Fruit fly (Drosophila melanogaster): ENCODE data around the gene laza.

Gene laza

dm6 chr3L:22416108-22416507 lies 44.8 kb downstream of the laza start:
- TF ChIP-seq Myc (optimal IDR thresholded peaks at IDR 0.05) (no peak), ttk (optimal IDR thresholded peaks at IDR 0.05) (no peak), psq (optimal IDR thresholded peaks at IDR 0.05) (no peak), insv (optimal IDR thresholded peaks at IDR 0.05) (no peak)

Data from Kc167 (cell line).